Worm (Caenorhabditis elegans): Measurements from ENCODE around the gene scl-15.

ce11 chrII:3251782-3252181, 32.7 kb downstream of the scl-15 start:
- no peak for TF ChIP-seq klf-2 (GFP tag; conservative IDR thresholded peaks at IDR 0.05)
- TF ChIP-seq med-1 (GFP tag; optimal IDR thresholded peaks at IDR 0.05; ENCODE audit: insufficient read depth): no peak
- no peak for TF ChIP-seq flt-1 (GFP tag; IDR thresholded peaks at IDR 0.05)
- no peak for TF ChIP-seq T22C8.4 (GFP tag; IDR thresholded peaks at IDR 0.05)
- TF ChIP-seq ztf-29 (GFP tag; IDR thresholded peaks at IDR 0.05): no peak
- TF ChIP-seq cog-1 (tag; optimal IDR thresholded peaks at IDR 0.05): no peak
- no peak for TF ChIP-seq tab-1 (GFP tag; IDR thresholded peaks at IDR 0.05)
- TF ChIP-seq ref-1 (GFP tag; conservative IDR thresholded peaks at IDR 0.05): no peak
- TF ChIP-seq ztf-23 (GFP tag; IDR thresholded peaks at IDR 0.05): no peak

All from whole organism, midembryonic.